Fruit fly (Drosophila melanogaster): ENCODE measurements around the gene PMCA.

PMCA gene

dm6 chr4:307931-308330 is 50.8 kb downstream of the PMCA start, which contains the start of gene Rad23 (continued):
- TF ChIP-seq lov (optimal IDR thresholded peaks at IDR 0.05) (no peak), lov (GFP tag; IDR thresholded peaks at IDR 0.05) (no peak), Hey (tag; optimal IDR thresholded peaks at IDR 0.05) (no peak), CG8388 (GFP tag; optimal IDR thresholded peaks at IDR 0.05) (no peak), cg (GFP tag; optimal IDR thresholded peaks at IDR 0.05) (peak; percentile 71), CG42726 (GFP tag; IDR thresholded peaks at IDR 0.05; ENCODE audit: partially characterized antibody) (no peak), CG5180 (GFP tag; optimal IDR thresholded peaks at IDR 0.05) (no peak), crc (GFP tag; optimal IDR thresholded peaks at IDR 0.05) (no peak), MESR4 (GFP tag; optimal IDR thresholded peaks at IDR 0.05) (peak; percentile 90), Xrp1 (GFP tag; IDR thresholded peaks at IDR 0.05) (no peak), CG17829 (tag; optimal IDR thresholded peaks at IDR 0.05) (peak; percentile 29), slp2 (GFP tag; optimal IDR thresholded peaks at IDR 0.05) (no peak), CoRest (tag; optimal IDR thresholded peaks at IDR 0.05) (peak; percentile 58), CG8281 (tag; optimal IDR thresholded peaks at IDR 0.05) (no peak), CG10321 (GFP tag; IDR thresholded peaks at IDR 0.05) (no peak), stwl (tag; optimal IDR thresholded peaks at IDR 0.05) (peak; percentile 37), Mad (GFP tag; optimal IDR thresholded peaks at IDR 0.05) (no peak), CG8089 (GFP tag; optimal IDR thresholded peaks at IDR 0.05) (peak; percentile 42), ab (GFP tag; optimal IDR thresholded peaks at IDR 0.05) (no peak), Nf-YA (GFP tag; IDR thresholded peaks at IDR 0.05) (no peak), Eip74EF (GFP tag; optimal IDR thresholded peaks at IDR 0.05) (peak; percentile 7 to 51), pb (GFP tag; optimal IDR thresholded peaks at IDR 0.05) (no peak), eyg (GFP tag; optimal IDR thresholded peaks at IDR 0.05) (no peak), CG3065 (GFP tag; optimal IDR thresholded peaks at IDR 0.05) (no peak), h (optimal IDR thresholded peaks at IDR 0.05) (no peak), CG12155 (GFP tag; optimal IDR thresholded peaks at IDR 0.05) (peak; percentile 16), gem (tag; optimal IDR thresholded peaks at IDR 0.05) (peak; percentile 52), row (GFP tag; IDR thresholded peaks at IDR 0.05) (peak; percentile 88), CG2712 (tag; optimal IDR thresholded peaks at IDR 0.05) (peak; percentile 58), CG13123 (GFP tag; optimal IDR thresholded peaks at IDR 0.05) (no peak), dpn (GFP tag; optimal IDR thresholded peaks at IDR 0.05) (no peak), hbn (GFP tag; IDR thresholded peaks at IDR 0.05; ENCODE audit: partially characterized antibody) (no peak), bowl (GFP tag; IDR thresholded peaks at IDR 0.05) (no peak), CG14860 (GFP tag; IDR thresholded peaks at IDR 0.05; ENCODE audit: partially characterized antibody) (no peak), CG9817 (tag; optimal IDR thresholded peaks at IDR 0.05) (no peak), CG15601 (tag; optimal IDR thresholded peaks at IDR 0.05) (peak; percentile 32), hb (GFP tag; IDR thresholded peaks at IDR 0.05; ENCODE audit: partially characterized antibody) (no peak), CG7928 (GFP tag; optimal IDR thresholded peaks at IDR 0.05) (no peak), CG33213 (GFP tag; optimal IDR thresholded peaks at IDR 0.05) (peak; percentile 50), aop (GFP tag; IDR thresholded peaks at IDR 0.05) (no peak), zen (tag; optimal IDR thresholded peaks at IDR 0.05) (peak; percentile 59), Gsc (GFP tag; IDR thresholded peaks at IDR 0.05) (no peak), NC2β (GFP tag; optimal IDR thresholded peaks at IDR 0.05) (peak; percentile 7), psq (GFP tag; optimal IDR thresholded peaks at IDR 0.05) (no peak), CG12769 (tag; optimal IDR thresholded peaks at IDR 0.05) (no peak), gfzf (GFP tag; optimal IDR thresholded peaks at IDR 0.05) (peak; percentile 80), twi (tag; optimal IDR thresholded peaks at IDR 0.05) (no peak), nerfin-1 (tag; optimal IDR thresholded peaks at IDR 0.05) (no peak), CG9797 (GFP tag; optimal IDR thresholded peaks at IDR 0.05) (peak; percentile 60), Scr (GFP tag; IDR thresholded peaks at IDR 0.05; ENCODE audit: partially characterized antibody) (no peak), CG13775 (GFP tag; optimal IDR thresholded peaks at IDR 0.05) (no peak)

Data from whole organism, embryonic.